Worm (Caenorhabditis elegans) whole organism, L4 larva: Measurements from ENCODE around the gene F18E3.13.

Source experiments
- F10B5.3 ChIP-seq: sonication (generic microtip); optimal IDR thresholded peaks from 2 replicates; lab custom pipeline; 2016; ENCODE audit warnings: mild to moderate bottlenecking, missing genetic modification characterization, missing compliant biosample characterization
- F26F4.8 ChIP-seq: fragments of 200-800 bp; sonication (Bioruptor generic); conservative IDR thresholded peaks from 2 replicates; pipeline ENCODE4 v1.3.6; 2022; ENCODE audit warnings: missing genetic modification characterization, missing compliant biosample characterization
- F44E2.7 ChIP-seq: fragments of 200-800 bp; sonication (Bioruptor generic); IDR thresholded peaks from 2 replicates; pipeline ENCODE4 v2.1.2; 2022; ENCODE audit warnings: missing genetic modification characterization, missing compliant biosample characterization
- Y105C5A.15 ChIP-seq: fragments of 200-800 bp; sonication (Bioruptor generic); IDR thresholded peaks from 2 replicates; pipeline ENCODE4 v1.3.6; 2022; ENCODE audit warnings: missing genetic modification characterization, missing compliant biosample characterization
- Y75B8A.6 ChIP-seq: fragments of 200-800 bp; sonication (Bioruptor generic); IDR thresholded peaks from 2 replicates; pipeline ENCODE4 v1.3.6; 2022; ENCODE audit warnings: missing genetic modification reagents, missing genetic modification characterization, missing compliant biosample characterization
- ZK546.5 ChIP-seq, 2 experiments: sonication (generic microtip); optimal IDR thresholded peaks; 2 replicates each; lab custom pipeline; 2017; ENCODE audit warnings: missing biosample characterization in 2 of 2, missing genetic modification characterization in 2 of 2
- aha-1 ChIP-seq: fragments of 150-350 bp; peaks from one replicate; lab custom pipeline; 2014; ENCODE audit warnings: missing biosample characterization, missing genetic modification characterization
- ama-1 ChIP-seq: fragments of 150-350 bp; optimal IDR thresholded peaks from 2 replicates; lab custom pipeline; 2014; ENCODE audit warnings: inconsistent platforms, mixed read lengths
- arid-1 ChIP-seq: fragments of 200-800 bp; sonication (Bioruptor generic); conservative IDR thresholded peaks from 2 replicates; pipeline ENCODE4 v1.3.6; 2022; ENCODE audit warnings: missing genetic modification reagents, missing genetic modification characterization, missing compliant biosample characterization
- attf-4 ChIP-seq: sonication (generic microtip); optimal IDR thresholded peaks from 3 replicates; lab custom pipeline; 2017; ENCODE audit warnings: missing biosample characterization, missing genetic modification characterization
- ceh-28 ChIP-seq: fragments of 150-350 bp; optimal IDR thresholded peaks from 2 replicates; lab custom pipeline; 2014; ENCODE audit warnings: missing biosample characterization, missing genetic modification reagents, missing genetic modification characterization
- ceh-44 ChIP-seq: fragments of 200-800 bp; sonication (Bioruptor generic); IDR thresholded peaks from 2 replicates; pipeline ENCODE4 v1.3.6; 2022; ENCODE audit warnings: missing genetic modification reagents, missing genetic modification characterization, missing compliant biosample characterization
- ces-1 ChIP-seq: fragments of 150-350 bp; sonication (generic microtip); optimal IDR thresholded peaks from 4 replicates; lab custom pipeline; 2014; ENCODE audit warnings: missing biosample characterization, missing genetic modification reagents, missing genetic modification characterization
- cey-2 ChIP-seq: sonication (generic microtip); optimal IDR thresholded peaks from 3 replicates; lab custom pipeline; 2017; ENCODE audit warnings: missing genetic modification characterization, mild to moderate bottlenecking, missing compliant biosample characterization, antibody characterized with exemption, borderline replicate concordance; ENCODE audit not compliant: insufficient read depth
- daf-8 ChIP-seq: fragments of 200-800 bp; sonication (Bioruptor generic); IDR thresholded peaks from 2 replicates; pipeline ENCODE4 v1.3.6; 2022; ENCODE audit warnings: missing genetic modification characterization, missing compliant biosample characterization
- duxl-1 ChIP-seq: sonication (generic microtip); optimal IDR thresholded peaks from 2 replicates; lab custom pipeline; 2016; ENCODE audit warnings: mild to moderate bottlenecking, missing genetic modification characterization, moderate library complexity, missing compliant biosample characterization; ENCODE audit not compliant: poor library complexity
- egl-27 ChIP-seq: sonication (generic microtip); optimal IDR thresholded peaks from 3 replicates; lab custom pipeline; 2017; ENCODE audit warnings: missing biosample characterization, missing genetic modification reagents, missing genetic modification characterization
- fkh-10 ChIP-seq: fragments of 150-350 bp; optimal IDR thresholded peaks from 2 replicates; lab custom pipeline; 2014; ENCODE audit warnings: missing biosample characterization, missing genetic modification reagents, missing genetic modification characterization
- fos-1 ChIP-seq: fragments of 150-350 bp; optimal IDR thresholded peaks from 2 replicates; lab custom pipeline; 2014; ENCODE audit warnings: missing biosample characterization, missing genetic modification characterization
- gei-8 ChIP-seq: fragments of 200-800 bp; sonication (Bioruptor generic); optimal IDR thresholded peaks from 2 replicates; lab custom pipeline; 2018; ENCODE audit warnings: mild to moderate bottlenecking, missing genetic modification characterization, missing compliant biosample characterization
- hif-1 ChIP-seq, 2 experiments: sonication (generic microtip); optimal IDR thresholded peaks; 2 replicates each; lab custom pipeline; 2016 to 2017; ENCODE audit warnings: missing compliant biosample characterization in 2 of 2, missing genetic modification characterization in 2 of 2, missing genetic modification reagents in 2 of 2, missing genotype in 2 of 2, mild to moderate bottlenecking in 1 of 2
- hlh-11 ChIP-seq: fragments of 200-800 bp; sonication (Bioruptor generic); optimal IDR thresholded peaks from 2 replicates; lab custom pipeline; 2018; ENCODE audit warnings: mild to moderate bottlenecking, missing genetic modification characterization, missing compliant biosample characterization
- lin-13 ChIP-seq: fragments of 150-350 bp; optimal IDR thresholded peaks from 2 replicates; lab custom pipeline; 2014; ENCODE audit warnings: missing biosample characterization, missing genetic modification reagents, missing genetic modification characterization
- lsy-2 ChIP-seq, 2 experiments: fragments of 150-350 bp in 1 of 2; sonication (generic microtip) in 1 of 2; optimal IDR thresholded peaks; 2 replicates each; lab custom pipeline; 2014 to 2017; ENCODE audit warnings: missing biosample characterization in 2 of 2, missing genetic modification characterization in 2 of 2
- madf-5 ChIP-seq, 2 experiments: fragments of 200-800 bp; sonication (Bioruptor generic); IDR thresholded peaks; 2 replicates each; pipeline ENCODE4 v1.3.6; 2022; ENCODE audit warnings: missing compliant biosample characterization in 2 of 2, missing genetic modification characterization in 2 of 2
- madf-9 ChIP-seq: fragments of 200-800 bp; sonication (Bioruptor generic); conservative IDR thresholded peaks from 2 replicates; pipeline ENCODE4 v1.3.6; 2022; ENCODE audit warnings: missing genetic modification reagents, missing genetic modification characterization, missing compliant biosample characterization
- mdt-29 ChIP-seq: fragments of 200-800 bp; sonication (Bioruptor generic); IDR thresholded peaks from 2 replicates; pipeline ENCODE4 v1.3.6; 2022; ENCODE audit warnings: missing genetic modification reagents, missing genetic modification characterization, missing compliant biosample characterization
- mep-1 ChIP-seq: fragments of 150-350 bp; sonication (generic microtip); optimal IDR thresholded peaks from 3 replicates; lab custom pipeline; 2014; ENCODE audit warnings: missing biosample characterization, missing genetic modification characterization
- nhr-102 ChIP-seq: sonication (generic microtip); optimal IDR thresholded peaks from 2 replicates; lab custom pipeline; 2016; ENCODE audit warnings: mild to moderate bottlenecking, missing genetic modification characterization, moderate library complexity, missing compliant biosample characterization
- nhr-11 ChIP-seq: fragments of 150-350 bp; optimal IDR thresholded peaks from 2 replicates; lab custom pipeline; 2014; ENCODE audit warnings: missing biosample characterization, missing genetic modification characterization
- nhr-111 ChIP-seq: fragments of 200-800 bp; sonication (Bioruptor generic); optimal IDR thresholded peaks from 2 replicates; lab custom pipeline; 2018; ENCODE audit warnings: mild to moderate bottlenecking, missing genetic modification characterization, missing compliant biosample characterization
- nhr-237 ChIP-seq: sonication (generic microtip); optimal IDR thresholded peaks from 2 replicates; lab custom pipeline; 2017; ENCODE audit warnings: missing biosample characterization, missing genetic modification characterization
- nhr-41 ChIP-seq: fragments of 200-800 bp; sonication (Bioruptor generic); IDR thresholded peaks from 2 replicates; pipeline ENCODE4 v1.3.6; 2022; ENCODE audit warnings: missing genetic modification reagents, missing genetic modification characterization, missing compliant biosample characterization
- nhr-48 ChIP-seq: sonication (generic microtip); optimal IDR thresholded peaks from 2 replicates; lab custom pipeline; 2016; ENCODE audit warnings: mild to moderate bottlenecking, missing genetic modification characterization, missing compliant biosample characterization
- php-3 ChIP-seq: fragments of 200-800 bp; sonication (Bioruptor generic); IDR thresholded peaks from 2 replicates; pipeline ENCODE4 v1.3.6; 2022; ENCODE audit warnings: missing genetic modification reagents, missing genetic modification characterization, missing compliant biosample characterization
- pqm-1 ChIP-seq: sonication (generic microtip); optimal IDR thresholded peaks from 2 replicates; lab custom pipeline; 2017; ENCODE audit warnings: missing biosample characterization, missing genetic modification characterization
- saeg-2 ChIP-seq: fragments of 200-800 bp; sonication (Bioruptor generic); IDR thresholded peaks from 2 replicates; pipeline ENCODE4 v1.3.6; 2022; ENCODE audit warnings: missing genetic modification reagents, missing genetic modification characterization, missing compliant biosample characterization
- sdz-12 ChIP-seq: fragments of 200-800 bp; sonication (Bioruptor generic); optimal IDR thresholded peaks from 2 replicates; lab custom pipeline; 2018; ENCODE audit warnings: mild to moderate bottlenecking, missing genetic modification characterization, missing compliant biosample characterization
- set-16 ChIP-seq: fragments of 200-800 bp; sonication (Bioruptor generic); IDR thresholded peaks from 2 replicates; pipeline ENCODE4 v1.3.6; 2022; ENCODE audit warnings: missing genetic modification reagents, missing genetic modification characterization, missing compliant biosample characterization
- spr-1 ChIP-seq: sonication (generic microtip); optimal IDR thresholded peaks from 2 replicates; lab custom pipeline; 2016; ENCODE audit warnings: mild to moderate bottlenecking, missing genetic modification characterization, missing compliant biosample characterization
- spr-3 ChIP-seq: fragments of 200-800 bp; sonication (Bioruptor generic); optimal IDR thresholded peaks from 2 replicates; lab custom pipeline; 2018; ENCODE audit warnings: mild to moderate bottlenecking, missing genetic modification characterization, missing compliant biosample characterization
- tag-97 ChIP-seq: fragments of 200-800 bp; sonication (Bioruptor generic); IDR thresholded peaks from 2 replicates; pipeline ENCODE4 v1.3.6; 2022; ENCODE audit warnings: missing genetic modification characterization, missing compliant biosample characterization
- tra-1 ChIP-seq: fragments of 200-800 bp; sonication (Bioruptor generic); IDR thresholded peaks from 2 replicates; pipeline ENCODE4 v1.3.6; 2022; ENCODE audit warnings: missing genetic modification reagents, missing genetic modification characterization, missing compliant biosample characterization
- unc-130 ChIP-seq: sonication (generic microtip); optimal IDR thresholded peaks from 2 replicates; lab custom pipeline; 2016; ENCODE audit warnings: missing genetic modification reagents, missing genetic modification characterization, missing compliant biosample characterization
- unc-39 ChIP-seq: sonication (generic microtip); optimal IDR thresholded peaks from 2 replicates; lab custom pipeline; 2017; ENCODE audit warnings: missing biosample characterization, missing genetic modification characterization
- vab-7 ChIP-seq: fragments of 200-800 bp; sonication (Bioruptor generic); IDR thresholded peaks from 2 replicates; pipeline ENCODE4 v1.3.6; 2022; ENCODE audit warnings: missing genetic modification reagents, missing genetic modification characterization, missing compliant biosample characterization
- zfp-3 ChIP-seq: fragments of 200-800 bp; sonication (Bioruptor generic); conservative IDR thresholded peaks from 2 replicates; pipeline ENCODE4 v1.3.6; 2022; ENCODE audit warnings: missing genetic modification reagents, missing genetic modification characterization, missing compliant biosample characterization
- zip-11 ChIP-seq: fragments of 200-800 bp; sonication (Bioruptor generic); IDR thresholded peaks from 2 replicates; pipeline ENCODE4 v1.3.6; 2022; ENCODE audit warnings: missing genetic modification characterization, missing compliant biosample characterization
- zip-2 ChIP-seq: fragments of 150-350 bp; optimal IDR thresholded peaks from 2 replicates; lab custom pipeline; 2014; ENCODE audit warnings: missing biosample characterization, missing genetic modification characterization
- ztf-7 ChIP-seq: fragments of 150-350 bp; optimal IDR thresholded peaks from 2 replicates; lab custom pipeline; 2014; ENCODE audit warnings: missing biosample characterization, missing genetic modification characterization

F18E3.13 gene

ce11 chrV:7432441-7433146, 16.6 kb downstream of the F18E3.13 start (continued):
- TF ChIP-seq cey-2 (tag; lab: Kevin White, UChicago) (no peak), saeg-2 (GFP tag; lab: Robert Waterston, UW) (no peak), mep-1 (tag; lab: Kevin White, UChicago) (peak; percentile 50), vab-7 (no peak), nhr-102 (tag; lab: Kevin White, UChicago) (peak; percentile 68), zfp-3 (peak; percentile 90), spr-3 (GFP tag; lab: Kevin White, UChicago) (peak; percentile 39), tra-1 (peak; percentile 62), nhr-41 (GFP tag; lab: Robert Waterston, UW) (no peak; the same call in none of the 2 replicates), madf-9 (GFP tag; lab: Robert Waterston, UW) (no peak), F10B5.3 (tag; lab: Kevin White, UChicago) (no peak), duxl-1 (tag; lab: Kevin White, UChicago) (peak; percentile 35), unc-39 (tag; lab: Kevin White, UChicago) (no peak), daf-8 (0 out of 2 replicates have a peak, but pooled peaks have one; percentile 50), lsy-2 (tag; optimal IDR thresholded peaks at IDR 0.05; lab: Kevin White, UChicago) (peak in 1 of 2 experiments; percentile 7), hlh-11 (tag; lab: Kevin White, UChicago) (peak; percentile 63), arid-1 (GFP tag; lab: Robert Waterston, UW) (peak; percentile 46; the same call in 1 of the 2 replicates), ztf-7 (no peak), fos-1 (no peak), spr-1 (tag; lab: Kevin White, UChicago) (peak; percentile 40), set-16 (no peak), sdz-12 (peak; percentile 87), tag-97 (GFP tag; lab: Robert Waterston, UW) (no peak), F44E2.7 (no peak), ama-1 (lab: Kevin White, UChicago) (peak; percentile 73), ceh-44 (GFP tag; lab: Robert Waterston, UW) (no peak), unc-130 (GFP tag; lab: Kevin White, UChicago) (no peak), madf-5 (GFP tag; IDR thresholded peaks at IDR 0.05; lab: Robert Waterston, UW) (peak; percentile 9 to 66; a peak in 1 of 4 replicates), pqm-1 (no peak), nhr-237 (tag; lab: Kevin White, UChicago) (no peak), zip-11 (GFP tag; lab: Robert Waterston, UW) (no peak), php-3 (GFP tag; lab: Robert Waterston, UW) (peak; percentile 60), gei-8 (GFP tag; lab: Kevin White, UChicago) (no peak), hif-1 (tag; optimal IDR thresholded peaks at IDR 0.05; lab: Kevin White, UChicago) (peak in 1 of 2 experiments; percentile 11), Y75B8A.6 (GFP tag; lab: Robert Waterston, UW) (0 out of 2 replicates have a peak, but pooled peaks have one; percentile 27), fkh-10 (GFP tag; lab: Kevin White, UChicago) (no peak), ZK546.5 (tag; optimal IDR thresholded peaks at IDR 0.05; lab: Kevin White, UChicago) (no peak), mdt-29 (GFP tag; lab: Robert Waterston, UW) (0 out of 2 replicates have a peak, but pooled peaks have one; percentile 6), ces-1 (no peak), attf-4 (tag; lab: Kevin White, UChicago) (no peak), nhr-48 (tag; lab: Kevin White, UChicago) (peak; percentile 32), egl-27 (tag; lab: Kevin White, UChicago) (no peak), lin-13 (GFP tag; lab: Kevin White, UChicago) (no peak), nhr-11 (tag; lab: Kevin White, UChicago) (no peak), ceh-28 (tag; lab: Kevin White, UChicago) (no peak), zip-2 (tag; lab: Kevin White, UChicago) (no peak), aha-1 (tag; lab: Kevin White, UChicago) (peak; percentile 90), nhr-111 (no peak), F26F4.8 (GFP tag; lab: Robert Waterston, UW) (no peak), Y105C5A.15 (GFP tag; lab: Robert Waterston, UW) (0 out of 2 replicates have a peak, but pooled peaks have one; percentile 2)
